Worm (Caenorhabditis elegans): ENCODE measurements around the gene R08A2.1.

ce11 chrV:14684359-14685312, 34.8 kb downstream of the R08A2.1 start, which contains the start of gene hsp-90:
- TF ChIP-seq peb-1 (tag; optimal IDR thresholded peaks at IDR 0.05) (no peak), sem-4 (tag; optimal IDR thresholded peaks at IDR 0.05) (no peak), ztf-11 (tag; optimal IDR thresholded peaks at IDR 0.05) (no peak), lin-13 (GFP tag; optimal IDR thresholded peaks at IDR 0.05) (no peak), fos-1 (tag; optimal IDR thresholded peaks at IDR 0.05) (no peak), nhr-10 (tag; optimal IDR thresholded peaks at IDR 0.05) (no peak), lin-11 (tag; optimal IDR thresholded peaks at IDR 0.05) (no peak), skn-1 (tag; optimal IDR thresholded peaks at IDR 0.05) (no peak), lin-39 (tag; optimal IDR thresholded peaks at IDR 0.05) (no peak), snpc-4 (tag; optimal IDR thresholded peaks at IDR 0.05) (no peak)
